Worm (Caenorhabditis elegans) whole organism, L2 larva: ENCODE results near the gene T13H5.1.

ENCODE experiments used
- Y55F3AM.14 ChIP-seq: fragments of 200-800 bp; sonication (Bioruptor generic); optimal IDR thresholded peaks from 2 replicates; lab custom pipeline; 2018; ENCODE audit warnings: mild to moderate bottlenecking, missing genetic modification characterization, missing compliant biosample characterization
- alr-1 ChIP-seq: fragments of 150-350 bp; optimal IDR thresholded peaks from 2 replicates; lab custom pipeline; 2014; ENCODE audit warnings: missing biosample characterization, missing genetic modification characterization
- ama-1 ChIP-seq: fragments of 150-350 bp; optimal IDR thresholded peaks from 2 replicates; lab custom pipeline; 2018; ENCODE audit warnings: inconsistent platforms
- lin-39 ChIP-seq: fragments of 150-350 bp; optimal IDR thresholded peaks from 2 replicates; lab custom pipeline; 2014; ENCODE audit warnings: missing biosample characterization, missing genetic modification reagents, missing genetic modification characterization
- lsy-2 ChIP-seq, 2 experiments: fragments of 150-350 bp in 1 of 2; sonication (generic microtip) in 1 of 2; optimal IDR thresholded peaks; 2 replicates each; lab custom pipeline; 2014 to 2017; ENCODE audit warnings: missing biosample characterization in 2 of 2, missing genetic modification characterization in 2 of 2
- mdl-1 ChIP-seq, 2 experiments: fragments of 150-350 bp in 1 of 2; sonication (generic microtip) in 1 of 2; optimal IDR thresholded peaks; 2 replicates each; lab custom pipeline; 2017; ENCODE audit warnings: missing biosample characterization in 2 of 2, missing genetic modification characterization in 2 of 2
- nhr-237 ChIP-seq: fragments of 150-350 bp; optimal IDR thresholded peaks from 2 replicates; lab custom pipeline; 2014; ENCODE audit warnings: missing biosample characterization, missing genetic modification characterization
- nhr-25 ChIP-seq: fragments of 150-350 bp; sonication (generic microtip); optimal IDR thresholded peaks from 3 replicates; lab custom pipeline; 2014; ENCODE audit warnings: missing biosample characterization, missing genetic modification characterization
- nhr-6 ChIP-seq: fragments of 150-350 bp; optimal IDR thresholded peaks from 2 replicates; lab custom pipeline; 2014; ENCODE audit warnings: missing biosample characterization, missing genetic modification characterization
- sem-4 ChIP-seq: fragments of 150-350 bp; optimal IDR thresholded peaks from 2 replicates; lab custom pipeline; 2014; ENCODE audit warnings: missing biosample characterization, missing genetic modification reagents, missing genetic modification characterization
- unc-55 ChIP-seq: fragments of 150-350 bp; sonication (generic microtip); optimal IDR thresholded peaks from 3 replicates; lab custom pipeline; 2014; ENCODE audit warnings: missing biosample characterization, missing genetic modification reagents, missing genetic modification characterization
- unc-62 ChIP-seq: fragments of 150-350 bp; optimal IDR thresholded peaks from 2 replicates; lab custom pipeline; 2014; ENCODE audit warnings: missing biosample characterization, missing genetic modification reagents, missing genetic modification characterization
- zag-1 ChIP-seq: fragments of 150-350 bp; optimal IDR thresholded peaks from 2 replicates; lab custom pipeline; 2014; ENCODE audit warnings: missing biosample characterization, missing genetic modification characterization
- ztf-11 ChIP-seq: sonication (generic microtip); optimal IDR thresholded peaks from 2 replicates; lab custom pipeline; 2017; ENCODE audit warnings: missing biosample characterization, missing genetic modification characterization

ce11 chrII:8496184-8496583, 12.7 kb downstream of the T13H5.1 start:
- TF ChIP-seq lin-39 (no peak), sem-4 (tag; lab: Kevin White, UChicago) (no peak), unc-55 (no peak), nhr-6 (no peak), lsy-2 (tag; optimal IDR thresholded peaks at IDR 0.05; lab: Kevin White, UChicago) (peak in 1 of 2 experiments; percentile 0), ama-1 (lab: Kevin White, UChicago) (no peak), mdl-1 (tag; optimal IDR thresholded peaks at IDR 0.05; lab: Kevin White, UChicago) (no peak), alr-1 (tag; lab: Kevin White, UChicago) (no peak), unc-62 (GFP tag; lab: Kevin White, UChicago) (no peak), zag-1 (no peak), nhr-25 (tag; lab: Kevin White, UChicago) (no peak), ztf-11 (no peak), nhr-237 (tag; lab: Kevin White, UChicago) (no peak), Y55F3AM.14 (GFP tag; lab: Kevin White, UChicago) (no peak)
